Worm (Caenorhabditis elegans) whole organism, mixed stage, embryonic: Measurements from ENCODE around the gene dcaf-1.

Source experiments
- blmp-1 ChIP-seq: fragments of 150-350 bp; optimal IDR thresholded peaks from 2 replicates; lab custom pipeline; 2014; ENCODE audit warnings: missing biosample characterization, missing genetic modification characterization
- ceh-83 ChIP-seq: fragments of 200-800 bp; sonication (Bioruptor generic); optimal IDR thresholded peaks from 2 replicates; lab custom pipeline; 2018; ENCODE audit warnings: mild to moderate bottlenecking, missing genetic modification characterization, missing compliant biosample characterization
- ces-1 ChIP-seq: fragments of 150-350 bp; optimal IDR thresholded peaks from 2 replicates; lab custom pipeline; 2014; ENCODE audit warnings: missing biosample characterization, missing genetic modification reagents, missing genetic modification characterization
- elt-1 ChIP-seq: sonication (generic microtip); optimal IDR thresholded peaks from 2 replicates; lab custom pipeline; 2017; ENCODE audit warnings: missing genetic modification characterization, mild to moderate bottlenecking, missing compliant biosample characterization, antibody characterized with exemption, moderate library complexity, borderline replicate concordance; ENCODE audit not compliant: insufficient read depth
- flh-1 ChIP-seq: fragments of 200-800 bp; sonication (Bioruptor generic); optimal IDR thresholded peaks from 2 replicates; lab custom pipeline; 2018; ENCODE audit warnings: mild to moderate bottlenecking, missing genetic modification characterization, moderate library complexity, missing compliant biosample characterization
- lin-13 ChIP-seq: fragments of 150-350 bp; optimal IDR thresholded peaks from 2 replicates; lab custom pipeline; 2014; ENCODE audit warnings: missing biosample characterization, missing genetic modification characterization
- lsy-2 ChIP-seq: fragments of 150-350 bp; optimal IDR thresholded peaks from 2 replicates; lab custom pipeline; 2014; ENCODE audit warnings: missing biosample characterization, missing genetic modification characterization
- nhr-12 ChIP-seq: fragments of 150-350 bp; optimal IDR thresholded peaks from 2 replicates; lab custom pipeline; 2014; ENCODE audit warnings: missing biosample characterization, missing genetic modification characterization
- pha-4 ChIP-seq: fragments of 150-350 bp; optimal IDR thresholded peaks from 2 replicates; lab custom pipeline; 2018; ENCODE audit warnings: missing biosample characterization, missing genetic modification reagents, missing genetic modification characterization
- snpc-4 ChIP-seq: fragments of 150-350 bp; optimal IDR thresholded peaks from 2 replicates; lab custom pipeline; 2014; ENCODE audit warnings: missing biosample characterization, missing genetic modification characterization
- unc-120 ChIP-seq: sonication (generic microtip); optimal IDR thresholded peaks from 2 replicates; lab custom pipeline; 2017; ENCODE audit warnings: missing genetic modification characterization, missing compliant biosample characterization; ENCODE audit not compliant: poor library complexity, severe bottlenecking
- unc-62 ChIP-seq: fragments of 150-350 bp; optimal IDR thresholded peaks from 2 replicates; lab custom pipeline; 2014; ENCODE audit warnings: missing biosample characterization, missing genetic modification reagents, missing genetic modification characterization
- ztf-11 ChIP-seq: fragments of 150-350 bp; optimal IDR thresholded peaks from 2 replicates; lab custom pipeline; 2014; ENCODE audit warnings: missing biosample characterization, missing genetic modification characterization

ce11 chrIV:9706704-9707197 lies at the start of gene dcaf-1, which contains the start of gene dph-3:
- TF ChIP-seq unc-62 (no peak), snpc-4 (tag; lab: Kevin White, UChicago) (no peak), blmp-1 (tag; lab: Kevin White, UChicago) (no peak), ces-1 (no peak), ztf-11 (tag; lab: Kevin White, UChicago) (no peak), elt-1 (tag; lab: Kevin White, UChicago) (no peak), lin-13 (tag; lab: Kevin White, UChicago) (no peak), lsy-2 (tag; lab: Kevin White, UChicago) (peak; percentile 97), pha-4 (tag; lab: Kevin White, UChicago) (no peak), flh-1 (GFP tag; lab: Kevin White, UChicago) (no peak), ceh-83 (GFP tag; lab: Kevin White, UChicago) (no peak), unc-120 (no peak), nhr-12 (tag; lab: Kevin White, UChicago) (no peak)
